Fruit fly (Drosophila melanogaster) whole organism, pupa: ENCODE data around the gene Rbcn-3A.

ENCODE experiments used
- CG32121 ChIP-seq: fragments of 200-800 bp; sonication (Bioruptor generic); IDR thresholded peaks from 2 replicates; pipeline ENCODE4 v1.3.6; 2022; ENCODE audit warnings: missing biosample characterization, missing genetic modification characterization
- EcR ChIP-seq: fragments of 200-800 bp; sonication (Bioruptor generic); optimal IDR thresholded peaks from 3 replicates; lab custom pipeline; 2019; ENCODE audit warnings: missing biosample characterization, missing genetic modification characterization, mild to moderate bottlenecking, moderate library complexity, missing genetic modification reagents
- rn ChIP-seq: fragments of 200-800 bp; sonication (Bioruptor generic); IDR thresholded peaks from 2 replicates; pipeline ENCODE4 v1.3.6; 2022; ENCODE audit warnings: missing biosample characterization, missing genetic modification characterization

dm6 chrX:6267745-6268582, 12.7 kb upstream of the Rbcn-3A start, which contains the start of gene Spt6:
- TF ChIP-seq CG32121 (GFP tag; lab: Robert Waterston, UW) (no peak), rn (no peak), EcR (GFP tag; lab: Kevin White, UChicago) (peak; percentile 9)
